ENCODE assay signal across 1 fruit fly cellular context in the genomic region with DNA sequence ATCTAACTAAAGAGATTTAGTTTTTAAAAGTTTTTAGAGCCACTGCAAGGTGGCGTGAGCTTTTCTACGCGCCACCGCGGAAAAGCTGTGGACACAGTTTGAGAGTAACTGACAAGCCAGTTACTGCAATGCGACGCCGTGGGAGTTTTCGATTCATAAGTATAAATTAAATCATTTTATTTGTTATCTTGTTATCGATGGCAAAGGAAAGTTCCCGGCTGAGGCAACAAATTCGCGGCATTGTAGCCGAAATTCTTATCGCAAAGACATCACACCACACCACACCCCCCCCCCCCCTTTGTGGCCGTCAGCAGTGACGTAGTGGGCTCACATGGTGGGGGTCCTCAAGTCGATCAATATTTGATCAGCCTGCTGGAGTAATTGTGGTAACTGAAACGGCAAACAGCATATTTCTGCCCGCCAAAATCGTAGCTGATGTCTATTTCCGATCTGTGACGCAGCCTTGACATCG.
TF ChIP-seq lines count a peak whose summit lies in the region.

No protein-coding gene starts in this region.

TF ChIP-seq in whole organism, embryonic, 481 proteins besides CTCF, POLR2A, EP300 and RAD21 (continued from another document and continues in another):
- TF ChIP-seq CG13775 (GFP tag; optimal IDR thresholded peaks at IDR 0.05; lab: Kevin White, UChicago) (peak; percentile 8), Taf1 (GFP tag; IDR thresholded peaks at IDR 0.05; lab: Robert Waterston, UW) (no peak), chinmo (GFP tag; IDR thresholded peaks at IDR 0.05; lab: Robert Waterston, UW; ENCODE audit: partially characterized antibody) (peak; percentile 90), CG10274 (GFP tag; optimal IDR thresholded peaks at IDR 0.05; lab: Kevin White, UChicago) (peak; percentile 33), CG12236 (GFP tag; optimal IDR thresholded peaks at IDR 0.05; lab: Kevin White, UChicago) (no peak), bcd (GFP tag; optimal IDR thresholded peaks at IDR 0.05; lab: Kevin White, UChicago) (peak; percentile 3), CG6175 (GFP tag; IDR thresholded peaks at IDR 0.05; lab: Robert Waterston, UW) (0 out of 3 replicates have a peak, but pooled peaks have one; percentile 19), slbo (GFP tag; IDR thresholded peaks at IDR 0.05; lab: Robert Waterston, UW) (0 out of 2 replicates have a peak, but pooled peaks have one; percentile 20), Dref (GFP tag; IDR thresholded peaks at IDR 0.05; lab: Robert Waterston, UW) (no peak), ssp (GFP tag; IDR thresholded peaks at IDR 0.05; lab: Robert Waterston, UW) (no peak), crp (GFP tag; optimal IDR thresholded peaks at IDR 0.05; lab: Kevin White, UChicago) (peak in 1 of 2 experiments; percentile 4), CG18262 (tag; optimal IDR thresholded peaks at IDR 0.05; lab: Kevin White, UChicago) (no peak), HLH4C (GFP tag; IDR thresholded peaks at IDR 0.05; lab: Robert Waterston, UW; ENCODE audit: partially characterized antibody) (0 out of 3 replicates have a peak, but pooled peaks have one; percentile 16), lola (GFP tag; optimal IDR thresholded peaks at IDR 0.05; lab: Kevin White, UChicago) (no peak), p53 (GFP tag; optimal IDR thresholded peaks at IDR 0.05; lab: Kevin White, UChicago) (no peak), knrl (GFP tag; IDR thresholded peaks at IDR 0.05; lab: Robert Waterston, UW; ENCODE audit: partially characterized antibody) (0 out of 3 replicates have a peak, but pooled peaks have one; percentile 18), CG3847 (GFP tag; IDR thresholded peaks at IDR 0.05; lab: Robert Waterston, UW) (no peak), HLHmδ (GFP tag; optimal IDR thresholded peaks at IDR 0.05; lab: Kevin White, UChicago) (no peak), D19B (GFP tag; optimal IDR thresholded peaks at IDR 0.05; lab: Kevin White, UChicago) (peak; percentile 8), CG4820 (GFP tag; optimal IDR thresholded peaks at IDR 0.05; lab: Kevin White, UChicago) (no peak), Hr78 (GFP tag; optimal IDR thresholded peaks at IDR 0.05; lab: Kevin White, UChicago) (no peak), nerfin-2 (GFP tag; IDR thresholded peaks at IDR 0.05; lab: Robert Waterston, UW; ENCODE audit: partially characterized antibody) (no peak), vvl (GFP tag; IDR thresholded peaks at IDR 0.05; lab: Robert Waterston, UW) (peak; percentile 58; the same call in 1 of the 2 replicates), bigmax (GFP tag; optimal IDR thresholded peaks at IDR 0.05; lab: Kevin White, UChicago) (peak; percentile 24), Sry-β (GFP tag; optimal IDR thresholded peaks at IDR 0.05; lab: Kevin White, UChicago) (no peak), gt (GFP tag; IDR thresholded peaks at IDR 0.05; lab: Robert Waterston, UW) (no peak), CG30020 (tag; optimal IDR thresholded peaks at IDR 0.05; lab: Kevin White, UChicago) (no peak), bbx (GFP tag; IDR thresholded peaks at IDR 0.05; lab: Robert Waterston, UW; ENCODE audit: partially characterized antibody) (no peak), CG17328 (GFP tag; IDR thresholded peaks at IDR 0.05; lab: Robert Waterston, UW) (no peak), unc-4 (GFP tag; IDR thresholded peaks at IDR 0.05; lab: Robert Waterston, UW; ENCODE audit: partially characterized antibody) (no peak), CG1603 (tag; optimal IDR thresholded peaks at IDR 0.05; lab: Kevin White, UChicago) (peak; percentile 62), ranshi (GFP tag; IDR thresholded peaks at IDR 0.05; lab: Robert Waterston, UW) (no peak; the same call in 1 of the 2 replicates), kay (GFP tag; optimal IDR thresholded peaks at IDR 0.05; lab: Kevin White, UChicago) (no peak), CrebB (tag; optimal IDR thresholded peaks at IDR 0.05; lab: Kevin White, UChicago) (peak; percentile 51), CG16779 (GFP tag; IDR thresholded peaks at IDR 0.05; lab: Robert Waterston, UW) (0 out of 2 replicates have a peak, but pooled peaks have one; percentile 38), Lim3 (GFP tag; IDR thresholded peaks at IDR 0.05; lab: Robert Waterston, UW) (no peak), CG31365 (tag; optimal IDR thresholded peaks at IDR 0.05; lab: Kevin White, UChicago) (peak; percentile 18), inv (GFP tag; IDR thresholded peaks at IDR 0.05; lab: Robert Waterston, UW; ENCODE audit: partially characterized antibody) (no peak), Myb (GFP tag; optimal IDR thresholded peaks at IDR 0.05; lab: Kevin White, UChicago) (no peak), CkIIα-i1 (GFP tag; IDR thresholded peaks at IDR 0.05; lab: Robert Waterston, UW) (no peak), tll (GFP tag; optimal IDR thresholded peaks at IDR 0.05; lab: Kevin White, UChicago) (no peak), zfh1 (GFP tag; IDR thresholded peaks at IDR 0.05; lab: Robert Waterston, UW) (peak; percentile 51; the same call in 1 of the 3 replicates), CG10959 (GFP tag; IDR thresholded peaks at IDR 0.05; lab: Robert Waterston, UW) (no peak), CG12769 (tag; optimal IDR thresholded peaks at IDR 0.05; lab: Kevin White, UChicago) (peak; percentile 39), pho (GFP tag; optimal IDR thresholded peaks at IDR 0.05; lab: Kevin White, UChicago) (peak; percentile 32), CG4854 (GFP tag; optimal IDR thresholded peaks at IDR 0.05; lab: Kevin White, UChicago) (no peak), Opbp (GFP tag; IDR thresholded peaks at IDR 0.05; lab: Robert Waterston, UW; ENCODE audit: partially characterized antibody) (no peak), CG31441 (GFP tag; IDR thresholded peaks at IDR 0.05; lab: Robert Waterston, UW) (0 out of 2 replicates have a peak, but pooled peaks have one; percentile 14), CG32767 (GFP tag; IDR thresholded peaks at IDR 0.05; lab: Robert Waterston, UW) (no peak), gcm (GFP tag; optimal IDR thresholded peaks at IDR 0.05; lab: Kevin White, UChicago) (no peak), lmd (GFP tag; IDR thresholded peaks at IDR 0.05; lab: Robert Waterston, UW) (no peak), CG1792 (GFP tag; optimal IDR thresholded peaks at IDR 0.05; lab: Kevin White, UChicago) (no peak), pzg (GFP tag; optimal IDR thresholded peaks at IDR 0.05; lab: Kevin White, UChicago) (peak; percentile 9), Bdp1 (GFP tag; optimal IDR thresholded peaks at IDR 0.05; lab: Kevin White, UChicago) (no peak), gem (tag; optimal IDR thresholded peaks at IDR 0.05; lab: Kevin White, UChicago) (no peak), CG14965 (GFP tag; optimal IDR thresholded peaks at IDR 0.05; lab: Kevin White, UChicago; ENCODE audit: borderline replicate concordance) (no peak), ab (GFP tag; optimal IDR thresholded peaks at IDR 0.05; lab: Kevin White, UChicago) (no peak), chif (GFP tag; optimal IDR thresholded peaks at IDR 0.05; lab: Kevin White, UChicago) (no peak), H2.0 (GFP tag; IDR thresholded peaks at IDR 0.05; lab: Robert Waterston, UW) (no peak), Gug (GFP tag; IDR thresholded peaks at IDR 0.05; lab: Robert Waterston, UW) (no peak), CG33557 (GFP tag; optimal IDR thresholded peaks at IDR 0.05; lab: Kevin White, UChicago) (no peak), CG8944 (GFP tag; optimal IDR thresholded peaks at IDR 0.05; lab: Kevin White, UChicago) (no peak), Xrp1 (GFP tag; IDR thresholded peaks at IDR 0.05; lab: Robert Waterston, UW) (peak; percentile 56), vfl (GFP tag; optimal IDR thresholded peaks at IDR 0.05; lab: Kevin White, UChicago) (no peak), ERR (GFP tag; optimal IDR thresholded peaks at IDR 0.05; lab: Kevin White, UChicago) (no peak), cg (GFP tag; optimal IDR thresholded peaks at IDR 0.05; lab: Kevin White, UChicago) (no peak), Ets97D (GFP tag; optimal IDR thresholded peaks at IDR 0.05; lab: Kevin White, UChicago) (no peak), Rfx (GFP tag; IDR thresholded peaks at IDR 0.05; lab: Robert Waterston, UW) (peak; percentile 50; the same call in 1 of the 2 replicates), CG17829 (tag; optimal IDR thresholded peaks at IDR 0.05; lab: Kevin White, UChicago) (no peak), CG9797 (GFP tag; optimal IDR thresholded peaks at IDR 0.05; lab: Kevin White, UChicago) (no peak), CG4424 (GFP tag; optimal IDR thresholded peaks at IDR 0.05; lab: Kevin White, UChicago) (no peak), oc (tag; optimal IDR thresholded peaks at IDR 0.05; lab: Kevin White, UChicago) (no peak), CHES-1-like (GFP tag; optimal IDR thresholded peaks at IDR 0.05; lab: Kevin White, UChicago) (peak; percentile 12), CG7372 (GFP tag; IDR thresholded peaks at IDR 0.05; lab: Robert Waterston, UW) (no peak), CG9932 (GFP tag; IDR thresholded peaks at IDR 0.05; lab: Robert Waterston, UW) (peak; percentile 35; the same call in 1 of the 2 replicates), CG14441 (GFP tag; IDR thresholded peaks at IDR 0.05; lab: Robert Waterston, UW) (no peak), scrt (GFP tag; optimal IDR thresholded peaks at IDR 0.05; lab: Kevin White, UChicago) (peak; percentile 42), CG15073 (GFP tag; optimal IDR thresholded peaks at IDR 0.05; lab: Kevin White, UChicago) (no peak), tgo (GFP tag; IDR thresholded peaks at IDR 0.05; lab: Robert Waterston, UW) (no peak), dm (GFP tag; optimal IDR thresholded peaks at IDR 0.05; lab: Kevin White, UChicago) (peak; percentile 4), hb (GFP tag; IDR thresholded peaks at IDR 0.05; lab: Robert Waterston, UW; ENCODE audit: partially characterized antibody) (no peak), B-H2 (GFP tag; optimal IDR thresholded peaks at IDR 0.05; lab: Kevin White, UChicago) (peak; percentile 44), gfzf (GFP tag; optimal IDR thresholded peaks at IDR 0.05; lab: Kevin White, UChicago) (no peak), CG10654 (GFP tag; optimal IDR thresholded peaks at IDR 0.05; lab: Kevin White, UChicago) (no peak), trh (GFP tag; optimal IDR thresholded peaks at IDR 0.05; lab: Kevin White, UChicago) (no peak), pnt (GFP tag; optimal IDR thresholded peaks at IDR 0.05; lab: Kevin White, UChicago) (no peak), bowl (GFP tag; IDR thresholded peaks at IDR 0.05; lab: Robert Waterston, UW) (peak; percentile 60; the same call in 1 of the 2 replicates), CG3065 (GFP tag; optimal IDR thresholded peaks at IDR 0.05; lab: Kevin White, UChicago) (no peak), dpn (GFP tag; optimal IDR thresholded peaks at IDR 0.05; lab: Kevin White, UChicago) (no peak), ken (GFP tag; IDR thresholded peaks at IDR 0.05; lab: Robert Waterston, UW) (no peak), eve (GFP tag; optimal IDR thresholded peaks at IDR 0.05; lab: Kevin White, UChicago) (no peak), CG1529 (GFP tag; optimal IDR thresholded peaks at IDR 0.05; lab: Kevin White, UChicago) (no peak), ems (GFP tag; optimal IDR thresholded peaks at IDR 0.05; lab: Kevin White, UChicago) (no peak), ato (GFP tag; IDR thresholded peaks at IDR 0.05; lab: Robert Waterston, UW; ENCODE audit: partially characterized antibody) (no peak), sr (GFP tag; IDR thresholded peaks at IDR 0.05; lab: Robert Waterston, UW) (no peak), seq (GFP tag; IDR thresholded peaks at IDR 0.05; lab: Robert Waterston, UW) (peak; percentile 54; the same call in 1 of the 2 replicates), CG34376 (GFP tag; optimal IDR thresholded peaks at IDR 0.05; lab: Kevin White, UChicago) (peak; percentile 76), Camta (GFP tag; optimal IDR thresholded peaks at IDR 0.05; lab: Kevin White, UChicago) (no peak), CG12155 (GFP tag; optimal IDR thresholded peaks at IDR 0.05; lab: Kevin White, UChicago) (no peak), CG13123 (GFP tag; optimal IDR thresholded peaks at IDR 0.05; lab: Kevin White, UChicago) (no peak), HLH54F (GFP tag; optimal IDR thresholded peaks at IDR 0.05; lab: Kevin White, UChicago) (no peak), HmgD (GFP tag; optimal IDR thresholded peaks at IDR 0.05; lab: Kevin White, UChicago) (no peak), lov (optimal IDR thresholded peaks at IDR 0.05; lab: Kevin White, UChicago) (no peak), lov (GFP tag; IDR thresholded peaks at IDR 0.05; lab: Robert Waterston, UW) (0 out of 3 replicates have a peak, but pooled peaks have one; percentile 18), Sry-δ (GFP tag; optimal IDR thresholded peaks at IDR 0.05; lab: Kevin White, UChicago) (no peak), CG6683 (GFP tag; optimal IDR thresholded peaks at IDR 0.05; lab: Kevin White, UChicago) (peak; percentile 55), corto (GFP tag; optimal IDR thresholded peaks at IDR 0.05; lab: Kevin White, UChicago) (no peak), exex (tag; optimal IDR thresholded peaks at IDR 0.05; lab: Kevin White, UChicago) (peak; percentile 47), CG17802 (tag; optimal IDR thresholded peaks at IDR 0.05; lab: Kevin White, UChicago) (no peak), dmrt11E (tag; optimal IDR thresholded peaks at IDR 0.05; lab: Kevin White, UChicago) (no peak), ttk (GFP tag; IDR thresholded peaks at IDR 0.05; lab: Robert Waterston, UW) (no peak), pros (GFP tag; optimal IDR thresholded peaks at IDR 0.05; lab: Kevin White, UChicago) (no peak), CG10431 (GFP tag; optimal IDR thresholded peaks at IDR 0.05; lab: Kevin White, UChicago) (no peak), CG8388 (GFP tag; optimal IDR thresholded peaks at IDR 0.05; lab: Kevin White, UChicago) (no peak), Usf (GFP tag; optimal IDR thresholded peaks at IDR 0.05; lab: Kevin White, UChicago) (no peak), lab (GFP tag; optimal IDR thresholded peaks at IDR 0.05; lab: Kevin White, UChicago) (peak; percentile 88), grn (GFP tag; optimal IDR thresholded peaks at IDR 0.05; lab: Kevin White, UChicago) (peak; percentile 52), Dip2 (GFP tag; IDR thresholded peaks at IDR 0.05; lab: Robert Waterston, UW) (no peak), Oli (tag; optimal IDR thresholded peaks at IDR 0.05; lab: Kevin White, UChicago) (no peak), peb (GFP tag; IDR thresholded peaks at IDR 0.05; lab: Robert Waterston, UW) (no peak), sens-2 (GFP tag; IDR thresholded peaks at IDR 0.05; lab: Robert Waterston, UW) (peak; percentile 21; the same call in 1 of the 2 replicates), CG12942 (GFP tag; optimal IDR thresholded peaks at IDR 0.05; lab: Kevin White, UChicago) (no peak), jing (GFP tag; optimal IDR thresholded peaks at IDR 0.05; lab: Kevin White, UChicago) (no peak), CG11085 (GFP tag; IDR thresholded peaks at IDR 0.05; lab: Robert Waterston, UW) (no peak), Hey (tag; optimal IDR thresholded peaks at IDR 0.05; lab: Kevin White, UChicago) (peak; percentile 68), Spps (tag; optimal IDR thresholded peaks at IDR 0.05; lab: Kevin White, UChicago) (no peak)
